Worm (Caenorhabditis elegans) whole organism, late embryonic: Measurements from ENCODE around the gene K06H6.1.

Experiments
- C08G9.2 ChIP-seq: sonication (generic microtip); optimal IDR thresholded peaks from 2 replicates; lab custom pipeline; 2016; ENCODE audit warnings: mild to moderate bottlenecking, missing genetic modification characterization, moderate library complexity, missing compliant biosample characterization
- C38D4.7 ChIP-seq: fragments of 200-800 bp; sonication (Bioruptor generic); optimal IDR thresholded peaks from 2 replicates; lab custom pipeline; 2018; ENCODE audit warnings: mild to moderate bottlenecking, missing genetic modification characterization, moderate library complexity, missing compliant biosample characterization
- F13H6.1 ChIP-seq: sonication (generic microtip); optimal IDR thresholded peaks from 2 replicates; lab custom pipeline; 2016; ENCODE audit warnings: missing genetic modification characterization, missing compliant biosample characterization
- K09A11.1 ChIP-seq: sonication (generic microtip); optimal IDR thresholded peaks from 2 replicates; lab custom pipeline; 2017; ENCODE audit warnings: antibody characterized with exemption, mild to moderate bottlenecking, missing genetic modification characterization, missing compliant biosample characterization; ENCODE audit not compliant: insufficient read depth
- ceh-14 ChIP-seq: sonication (generic microtip); optimal IDR thresholded peaks from 2 replicates; lab custom pipeline; 2016; ENCODE audit warnings: missing genotype, missing genetic modification characterization, missing compliant biosample characterization
- ceh-18 ChIP-seq: sonication (generic microtip); optimal IDR thresholded peaks from 2 replicates; lab custom pipeline; 2016; ENCODE audit warnings: missing genetic modification characterization, missing compliant biosample characterization
- ceh-24 ChIP-seq: sonication (generic microtip); optimal IDR thresholded peaks from 2 replicates; lab custom pipeline; 2016; ENCODE audit warnings: mild to moderate bottlenecking, missing genetic modification characterization, missing compliant biosample characterization
- ceh-30 ChIP-seq: fragments of 150-350 bp; optimal IDR thresholded peaks from 2 replicates; lab custom pipeline; 2014; ENCODE audit warnings: missing biosample characterization, missing genetic modification characterization
- ceh-34 ChIP-seq: sonication (generic microtip); optimal IDR thresholded peaks from 2 replicates; lab custom pipeline; 2016; ENCODE audit warnings: mild to moderate bottlenecking, missing genetic modification characterization, missing compliant biosample characterization
- ceh-45 ChIP-seq: fragments of 200-800 bp; sonication (Bioruptor generic); IDR thresholded peaks from 2 replicates; pipeline ENCODE4 v1.3.6; 2022; ENCODE audit warnings: missing genetic modification reagents, missing genetic modification characterization, missing compliant biosample characterization
- ceh-6 ChIP-seq: fragments of 200-800 bp; sonication (Bioruptor generic); optimal IDR thresholded peaks from 2 replicates; lab custom pipeline; 2018; ENCODE audit warnings: mild to moderate bottlenecking, missing genetic modification characterization, missing compliant biosample characterization
- ceh-9 ChIP-seq: sonication (generic microtip); optimal IDR thresholded peaks from 2 replicates; lab custom pipeline; 2016; ENCODE audit warnings: mild to moderate bottlenecking, missing genetic modification characterization, inconsistent platforms, missing compliant biosample characterization
- che-1 ChIP-seq: sonication (generic microtip); optimal IDR thresholded peaks from 2 replicates; lab custom pipeline; 2016; ENCODE audit warnings: mild to moderate bottlenecking, missing genetic modification characterization, missing compliant biosample characterization
- dve-1 ChIP-seq: sonication (generic microtip); optimal IDR thresholded peaks from 2 replicates; lab custom pipeline; 2017; ENCODE audit warnings: antibody characterized with exemption, mild to moderate bottlenecking, missing genetic modification characterization, missing compliant biosample characterization
- elt-2 ChIP-seq: sonication (generic microtip); optimal IDR thresholded peaks from 2 replicates; lab custom pipeline; 2016; ENCODE audit warnings: missing genetic modification reagents, missing genetic modification characterization, missing compliant biosample characterization
- ets-4 ChIP-seq: sonication (generic microtip); optimal IDR thresholded peaks from 2 replicates; lab custom pipeline; 2016; ENCODE audit warnings: missing genetic modification characterization, missing compliant biosample characterization
- eyg-1 ChIP-seq: sonication (generic microtip); optimal IDR thresholded peaks from 2 replicates; lab custom pipeline; 2016; ENCODE audit warnings: missing genotype, missing genetic modification characterization, missing compliant biosample characterization
- fax-1 ChIP-seq: sonication (generic microtip); optimal IDR thresholded peaks from 2 replicates; lab custom pipeline; 2016; ENCODE audit warnings: missing genotype, missing genetic modification characterization, missing compliant biosample characterization
- fkh-10 ChIP-seq: fragments of 150-350 bp; optimal IDR thresholded peaks from 2 replicates; lab custom pipeline; 2014; ENCODE audit warnings: missing biosample characterization, missing genetic modification reagents, missing genetic modification characterization
- gmeb-2 ChIP-seq: sonication (generic microtip); optimal IDR thresholded peaks from 2 replicates; lab custom pipeline; 2016; ENCODE audit warnings: missing genetic modification characterization, inconsistent platforms, missing compliant biosample characterization
- hlh-15 ChIP-seq: sonication (generic microtip); optimal IDR thresholded peaks from 2 replicates; lab custom pipeline; 2016; ENCODE audit warnings: missing genetic modification characterization, missing compliant biosample characterization
- lim-6 ChIP-seq: sonication (generic microtip); optimal IDR thresholded peaks from 2 replicates; lab custom pipeline; 2016; ENCODE audit warnings: missing genetic modification characterization, missing compliant biosample characterization
- madf-2 ChIP-seq: sonication (generic microtip); optimal IDR thresholded peaks from 2 replicates; lab custom pipeline; 2017; ENCODE audit warnings: missing genetic modification characterization, missing compliant biosample characterization
- mec-3 ChIP-seq: sonication (generic microtip); optimal IDR thresholded peaks from 2 replicates; lab custom pipeline; 2016; ENCODE audit warnings: borderline replicate concordance, missing genetic modification characterization, missing compliant biosample characterization
- nfya-1 ChIP-seq: sonication (generic microtip); optimal IDR thresholded peaks from 2 replicates; lab custom pipeline; 2017; ENCODE audit warnings: missing genetic modification characterization, mild to moderate bottlenecking, missing compliant biosample characterization, antibody characterized with exemption, moderate library complexity
- nhr-232 ChIP-seq: sonication (generic microtip); optimal IDR thresholded peaks from 2 replicates; lab custom pipeline; 2016; ENCODE audit warnings: missing genetic modification characterization, missing compliant biosample characterization
- npax-4 ChIP-seq: sonication (generic microtip); optimal IDR thresholded peaks from 2 replicates; lab custom pipeline; 2016; ENCODE audit warnings: missing genetic modification characterization, missing compliant biosample characterization
- pha-4 ChIP-seq: fragments of 150-350 bp; optimal IDR thresholded peaks from 2 replicates; lab custom pipeline; 2018; ENCODE audit warnings: missing biosample characterization, missing genetic modification reagents, missing genetic modification characterization
- pqm-1 ChIP-seq: sonication (generic microtip); optimal IDR thresholded peaks from 2 replicates; lab custom pipeline; 2016; ENCODE audit warnings: missing genetic modification characterization, missing compliant biosample characterization
- pros-1 ChIP-seq: fragments of 150-350 bp; optimal IDR thresholded peaks from 2 replicates; lab custom pipeline; 2014; ENCODE audit warnings: missing biosample characterization, missing genetic modification reagents, missing genetic modification characterization
- rnt-1 ChIP-seq: sonication (generic microtip); optimal IDR thresholded peaks from 2 replicates; lab custom pipeline; 2016; ENCODE audit warnings: missing genetic modification characterization, missing compliant biosample characterization
- sox-2 ChIP-seq: fragments of 200-800 bp; sonication (Bioruptor generic); IDR thresholded peaks from 2 replicates; pipeline ENCODE4 v1.3.6; 2022; ENCODE audit warnings: missing genetic modification reagents, missing genetic modification characterization, missing compliant biosample characterization
- sox-4 ChIP-seq: sonication (generic microtip); optimal IDR thresholded peaks from 2 replicates; lab custom pipeline; 2017; ENCODE audit warnings: mild to moderate bottlenecking, missing genetic modification characterization, inconsistent platforms, missing compliant biosample characterization
- ttx-3 ChIP-seq: sonication (generic microtip); optimal IDR thresholded peaks from 2 replicates; lab custom pipeline; 2016; ENCODE audit warnings: missing genetic modification reagents, missing genetic modification characterization, missing compliant biosample characterization
- unc-3 ChIP-seq, 2 experiments: fragments of 200-800 bp in 1 of 2; sonication (Bioruptor generic) in 1 of 2; sonication (generic microtip) in 1 of 2; conservative IDR thresholded peaks in 1 of 2; optimal IDR thresholded peaks in 1 of 2; 2 replicates each; pipeline versions ENCODE4 v1.3.6 to Lab custom; 2016 to 2022; ENCODE audit warnings: missing compliant biosample characterization in 2 of 2, missing genetic modification characterization in 2 of 2, missing genetic modification reagents in 1 of 2
- unc-86 ChIP-seq: sonication (generic microtip); optimal IDR thresholded peaks from 2 replicates; lab custom pipeline; 2016; ENCODE audit warnings: missing genetic modification characterization, missing compliant biosample characterization

Gene K06H6.1

DNA sequence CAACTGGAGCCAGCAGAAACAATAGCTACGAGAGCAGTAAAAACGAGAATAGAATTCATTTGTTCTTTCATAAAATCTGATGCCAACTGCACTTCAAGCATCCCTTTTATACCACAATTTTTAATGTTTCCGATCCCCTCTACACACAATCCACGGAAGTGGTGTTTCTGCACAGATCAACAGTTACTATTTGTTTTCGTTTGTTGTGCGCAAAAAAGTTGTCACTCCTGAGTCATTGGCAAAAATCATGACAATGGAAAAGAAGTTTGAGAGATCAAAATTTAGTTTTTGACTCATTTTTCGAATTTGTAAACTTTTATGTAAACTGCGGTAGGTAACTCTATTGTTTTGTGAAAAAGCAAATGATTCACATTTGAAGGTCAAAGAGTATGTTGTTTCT is 16.2 kb downstream of the K06H6.1 start, which contains the start of gene srlf-37:
TSS of gene srlf-37 (minus strand) at position 101 of the 400 bp plus-strand sequence.
- TF ChIP-seq nhr-232 (tag; lab: Kevin White, UChicago) (no peak), dve-1 (tag; lab: Kevin White, UChicago) (no peak)

DNA sequence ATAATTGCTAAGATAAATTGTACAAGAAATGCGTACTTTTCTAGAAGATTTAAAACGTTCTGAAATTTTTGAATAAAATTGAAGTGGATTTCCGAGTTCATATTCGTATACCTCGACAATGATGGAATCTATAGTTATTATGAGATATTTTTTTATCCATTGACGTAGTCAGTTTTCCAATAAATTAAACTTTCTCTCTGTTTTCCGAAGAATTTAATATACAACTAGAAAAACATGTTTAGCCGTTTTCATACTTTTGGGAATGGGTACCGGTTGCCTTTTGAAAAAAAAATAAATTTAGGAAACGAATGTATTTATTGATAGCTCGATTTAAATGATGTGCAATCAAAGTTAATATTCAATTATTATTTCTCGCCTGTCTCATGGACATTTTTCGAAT is 20.9 kb downstream of the K06H6.1 start, which contains the start of gene srw-109:
TSS of gene srw-109 (minus strand) at position 101 of the 400 bp plus-strand sequence.
- no peak for TF ChIP-seq rnt-1 (tag; lab: Kevin White, UChicago)
- no peak for TF ChIP-seq sox-2 (GFP tag; lab: Robert Waterston, UW)
- TF ChIP-seq pqm-1 (tag; lab: Kevin White, UChicago): no peak
- no peak for TF ChIP-seq hlh-15 (tag; lab: Kevin White, UChicago)
- no peak for TF ChIP-seq mec-3 (tag; lab: Kevin White, UChicago)
- no peak for TF ChIP-seq F13H6.1 (tag; lab: Kevin White, UChicago)
- TF ChIP-seq nhr-232 (tag; lab: Kevin White, UChicago): no peak
- no peak for TF ChIP-seq npax-4 (tag; lab: Kevin White, UChicago)
- no peak for TF ChIP-seq unc-3 (GFP tag; conservative IDR thresholded peaks at IDR 0.05; lab: Robert Waterston, UW)
- TF ChIP-seq unc-3 (tag; optimal IDR thresholded peaks at IDR 0.05; lab: Kevin White, UChicago): no peak
- TF ChIP-seq ceh-24 (tag; lab: Kevin White, UChicago): no peak
- TF ChIP-seq madf-2 (tag; lab: Kevin White, UChicago): no peak
- TF ChIP-seq C38D4.7: no peak
- TF ChIP-seq K09A11.1: no peak
- TF ChIP-seq ceh-18 (tag; lab: Kevin White, UChicago): no peak
- TF ChIP-seq fkh-10: no peak
- no peak for TF ChIP-seq pha-4
- no peak for TF ChIP-seq pros-1 (tag; lab: Kevin White, UChicago)
- TF ChIP-seq C08G9.2 (tag; lab: Kevin White, UChicago): no peak
- no peak for TF ChIP-seq sox-4 (tag; lab: Kevin White, UChicago)
- TF ChIP-seq elt-2 (tag; lab: Kevin White, UChicago): no peak

- no peak for TF ChIP-seq hlh-15 (tag; lab: Kevin White, UChicago)
- no peak for TF ChIP-seq ceh-30 (tag; lab: Kevin White, UChicago)
- no peak for TF ChIP-seq lim-6 (tag; lab: Kevin White, UChicago)
- no peak for TF ChIP-seq fax-1 (tag; lab: Kevin White, UChicago)
- no peak for TF ChIP-seq ets-4 (tag; lab: Kevin White, UChicago)
- no peak for TF ChIP-seq ceh-6 (GFP tag; lab: Kevin White, UChicago)
- no peak for TF ChIP-seq eyg-1
- no peak for TF ChIP-seq ceh-14 (tag; lab: Kevin White, UChicago)
- no peak for TF ChIP-seq ceh-9 (tag; lab: Kevin White, UChicago)
- TF ChIP-seq ceh-34 (tag; lab: Kevin White, UChicago): no peak
- no peak for TF ChIP-seq unc-86
- TF ChIP-seq ceh-24 (tag; lab: Kevin White, UChicago): no peak
- no peak for TF ChIP-seq sox-4 (tag; lab: Kevin White, UChicago)
- TF ChIP-seq che-1 (tag; lab: Kevin White, UChicago): no peak
- TF ChIP-seq nfya-1: no peak
- TF ChIP-seq ceh-45 (GFP tag; lab: Robert Waterston, UW): no peak
- TF ChIP-seq gmeb-2 (tag; lab: Kevin White, UChicago): no peak
These were observed 21.8 kb downstream of the K06H6.1 start, which contains the start of gene srlf-36 for ce11 chrV:609671-610070. srlf-36 (minus strand) TSS chrV:609771.

DNA sequence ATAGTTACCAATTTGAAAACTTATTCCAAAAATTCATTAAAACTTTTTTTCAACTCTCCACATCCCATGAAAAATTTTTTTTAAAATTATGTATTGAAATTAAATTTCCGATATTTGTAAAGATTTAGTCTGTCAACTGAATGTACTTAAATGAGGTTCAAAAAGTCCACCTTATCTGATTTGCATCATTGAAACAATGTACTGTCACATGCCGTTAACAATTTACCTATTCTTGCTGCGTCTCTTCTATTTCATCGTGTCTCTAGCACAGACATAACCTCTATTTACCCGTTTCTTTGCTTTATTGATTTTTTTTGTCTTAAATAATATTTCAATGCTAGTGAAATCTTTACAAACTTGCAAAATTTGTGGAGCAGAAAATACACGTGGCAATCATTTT is 22.3 kb downstream of the K06H6.1 start, which contains the start of gene nhr-90:
TSS of gene nhr-90 (plus strand) at position 296 of the 400 bp plus-strand sequence.
- TF ChIP-seq ttx-3 (tag; lab: Kevin White, UChicago) (no peak), ceh-24 (tag; lab: Kevin White, UChicago) (no peak)
